Fruit fly (Drosophila melanogaster) whole organism, wandering third instar larva: ENCODE data around the gene CG43731.
A peak's percentile ranks its signal among the peaks of the same experiment; 100 is the strongest.

Experiments used
- Abd-B ChIP-seq: fragments of >200 bp; optimal IDR thresholded peaks from 2 replicates; lab custom pipeline; 2017; ENCODE audit warnings: missing biosample characterization, missing genetic modification characterization
- GATAd ChIP-seq: sonication (Bioruptor generic); optimal IDR thresholded peaks from 2 replicates; lab custom pipeline; 2016; ENCODE audit warnings: missing biosample characterization, missing genetic modification characterization
- Hr78 ChIP-seq: fragments of >200 bp; optimal IDR thresholded peaks from 2 replicates; lab custom pipeline; 2017; ENCODE audit warnings: missing biosample characterization, missing genetic modification characterization
- Myc ChIP-seq: fragments of >200 bp; optimal IDR thresholded peaks from 2 replicates; lab custom pipeline; 2017
- h ChIP-seq: fragments of 200-800 bp; sonication (Bioruptor generic); optimal IDR thresholded peaks from 3 replicates; lab custom pipeline; 2016; ENCODE audit warnings: missing biosample characterization, mild to moderate bottlenecking, missing genetic modification characterization
- usp ChIP-seq: fragments of >200 bp; optimal IDR thresholded peaks from 2 replicates; lab custom pipeline; 2017; ENCODE audit warnings: missing biosample characterization, missing genetic modification characterization

- TF ChIP-seq GATAd (GFP tag; lab: Kevin White, UChicago) (no peak), h (GFP tag; lab: Kevin White, UChicago) (peak; percentile 95), Hr78 (no peak), Abd-B (GFP tag; lab: Kevin White, UChicago) (no peak), Myc (lab: Kevin White, UChicago) (no peak), usp (GFP tag; lab: Kevin White, UChicago) (no peak)
Measured at dm6 chr2L:19136735-19137134, 34.9 kb downstream of the CG43731 start.
